Fruit fly (Drosophila melanogaster): Measurements from ENCODE around the gene CG11586.

Gene CG11586

DNA sequence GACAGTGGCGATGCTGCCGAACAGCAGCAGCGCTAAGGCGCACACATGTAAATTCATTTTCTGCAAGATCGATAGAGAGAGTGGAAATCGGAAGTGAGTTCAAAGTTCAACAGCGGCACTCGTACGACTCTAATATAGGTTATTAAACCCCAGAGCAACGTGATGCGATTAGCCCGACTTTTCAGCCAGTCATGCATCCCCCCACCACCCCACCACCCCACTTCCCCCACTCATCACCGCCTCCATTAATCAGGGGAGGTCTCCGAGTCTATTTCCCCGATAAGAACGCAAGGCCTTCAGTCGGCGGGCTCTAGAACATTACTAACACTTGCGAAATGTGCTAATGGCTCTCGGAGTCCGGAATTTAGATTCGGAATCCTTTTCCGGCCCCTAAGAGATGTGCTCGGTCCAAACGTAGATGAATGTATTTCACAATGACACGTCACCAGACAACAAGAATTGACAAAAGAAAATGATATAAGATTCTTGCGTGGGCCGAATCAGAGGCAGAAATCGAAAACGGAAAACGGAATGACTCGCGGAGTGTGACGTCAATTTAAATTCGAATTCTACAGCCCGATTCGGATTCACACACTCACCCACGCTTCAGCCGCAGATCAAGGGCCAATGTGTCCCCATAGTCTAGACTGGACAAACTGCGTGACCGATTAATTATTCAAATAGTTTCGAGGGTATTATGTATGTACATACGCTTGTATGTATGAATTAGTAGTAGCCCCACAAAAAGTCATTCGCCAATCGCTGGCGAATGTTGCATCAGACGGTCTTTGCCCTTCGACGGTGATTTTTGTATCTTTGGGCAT lies 36.4 kb downstream of the CG11586 start (continued):
- TF ChIP-seq CG3407 (GFP tag; optimal IDR thresholded peaks at IDR 0.05) (no peak), Sox102F (GFP tag; optimal IDR thresholded peaks at IDR 0.05) (no peak), CG34422 (GFP tag; IDR thresholded peaks at IDR 0.05) (no peak), Eip74EF (GFP tag; optimal IDR thresholded peaks at IDR 0.05) (no peak), kni (GFP tag; optimal IDR thresholded peaks at IDR 0.05) (peak; percentile 7), HLH4C (GFP tag; IDR thresholded peaks at IDR 0.05; ENCODE audit: partially characterized antibody) (no peak), ac (GFP tag; optimal IDR thresholded peaks at IDR 0.05) (no peak), cwo (GFP tag; optimal IDR thresholded peaks at IDR 0.05) (peak; percentile 63), CG8359 (GFP tag; optimal IDR thresholded peaks at IDR 0.05; ENCODE audit: borderline replicate concordance) (no peak), fd3F (GFP tag; optimal IDR thresholded peaks at IDR 0.05) (no peak), CG7786 (GFP tag; optimal IDR thresholded peaks at IDR 0.05) (no peak), D19B (GFP tag; optimal IDR thresholded peaks at IDR 0.05) (peak; percentile 42), B-H2 (GFP tag; optimal IDR thresholded peaks at IDR 0.05) (no peak), crol (GFP tag; IDR thresholded peaks at IDR 0.05) (peak; percentile 90), Ptx1 (GFP tag; IDR thresholded peaks at IDR 0.05) (no peak), CG34376 (GFP tag; optimal IDR thresholded peaks at IDR 0.05) (peak; percentile 67), odd (GFP tag; optimal IDR thresholded peaks at IDR 0.05) (no peak), CkIIα-i1 (GFP tag; IDR thresholded peaks at IDR 0.05) (no peak), CG10366 (GFP tag; IDR thresholded peaks at IDR 0.05) (no peak), Lim3 (GFP tag; IDR thresholded peaks at IDR 0.05) (no peak), CG6654 (GFP tag; optimal IDR thresholded peaks at IDR 0.05) (no peak), CG2199 (GFP tag; IDR thresholded peaks at IDR 0.05) (no peak), CG6175 (GFP tag; IDR thresholded peaks at IDR 0.05) (no peak), CG2116 (GFP tag; optimal IDR thresholded peaks at IDR 0.05) (no peak), dm (GFP tag; optimal IDR thresholded peaks at IDR 0.05) (no peak), CG3838 (GFP tag; optimal IDR thresholded peaks at IDR 0.05) (no peak), lilli (GFP tag; optimal IDR thresholded peaks at IDR 0.05) (no peak), zfh2 (GFP tag; optimal IDR thresholded peaks at IDR 0.05) (no peak), CG12769 (tag; optimal IDR thresholded peaks at IDR 0.05) (peak; percentile 31), unc-4 (GFP tag; IDR thresholded peaks at IDR 0.05; ENCODE audit: partially characterized antibody) (no peak), scrt (GFP tag; optimal IDR thresholded peaks at IDR 0.05) (no peak), CG13287 (GFP tag; IDR thresholded peaks at IDR 0.05; ENCODE audit: partially characterized antibody) (0 out of 2 replicates have a peak, but pooled peaks have one; percentile 5), CG33557 (GFP tag; optimal IDR thresholded peaks at IDR 0.05) (no peak), CG14050 (GFP tag; IDR thresholded peaks at IDR 0.05) (no peak), HHEX (GFP tag; optimal IDR thresholded peaks at IDR 0.05) (no peak), CG10274 (GFP tag; optimal IDR thresholded peaks at IDR 0.05) (no peak), NFAT (GFP tag; IDR thresholded peaks at IDR 0.05) (no peak), hb (GFP tag; IDR thresholded peaks at IDR 0.05; ENCODE audit: partially characterized antibody) (no peak), insv (GFP tag; optimal IDR thresholded peaks at IDR 0.05) (no peak), tx (GFP tag; optimal IDR thresholded peaks at IDR 0.05) (no peak), Deaf1 (tag; optimal IDR thresholded peaks at IDR 0.05) (peak; percentile 20), aop (GFP tag; IDR thresholded peaks at IDR 0.05) (0 out of 2 replicates have a peak, but pooled peaks have one; percentile 41), sug (tag; optimal IDR thresholded peaks at IDR 0.05) (peak; percentile 72), Rx (GFP tag; IDR thresholded peaks at IDR 0.05) (no peak; the same call in 1 of the 2 replicates), CG6254 (GFP tag; optimal IDR thresholded peaks at IDR 0.05) (no peak), Xbp1 (GFP tag; optimal IDR thresholded peaks at IDR 0.05) (no peak), CG6272 (GFP tag; IDR thresholded peaks at IDR 0.05) (no peak), zf30C (GFP tag; optimal IDR thresholded peaks at IDR 0.05) (no peak), Bteb2 (GFP tag; optimal IDR thresholded peaks at IDR 0.05) (no peak)

Data from whole organism, embryonic.